Worm (Caenorhabditis elegans) whole organism, L1 larva: ENCODE results near the gene syx-16.

Source experiments
- C16A3.4 ChIP-seq: fragments of 150-350 bp; optimal IDR thresholded peaks from 2 replicates; lab custom pipeline; 2014; ENCODE audit warnings: missing biosample characterization, missing genetic modification characterization
- C34B4.2 ChIP-seq: sonication (generic microtip); optimal IDR thresholded peaks from 2 replicates; lab custom pipeline; 2017; ENCODE audit warnings: mild to moderate bottlenecking, missing genetic modification characterization, missing compliant biosample characterization
- F16B12.6 ChIP-seq: fragments of 150-350 bp; optimal IDR thresholded peaks from 2 replicates; lab custom pipeline; 2014; ENCODE audit warnings: missing biosample characterization, missing genetic modification characterization
- Y116A8C.19 ChIP-seq: sonication (generic microtip); optimal IDR thresholded peaks from 2 replicates; lab custom pipeline; 2016; ENCODE audit warnings: missing compliant biosample characterization, missing genetic modification characterization, borderline replicate concordance
- ceh-82 ChIP-seq, 3 experiments: fragments of 150-350 bp in 1 of 3; sonication (generic microtip) in 2 of 3; optimal IDR thresholded peaks; 2 replicates each; lab custom pipeline; 2014 to 2017; ENCODE audit warnings: missing biosample characterization in 3 of 3, missing genetic modification characterization in 3 of 3
- ceh-90 ChIP-seq: sonication (generic microtip); optimal IDR thresholded peaks from 2 replicates; lab custom pipeline; 2016; ENCODE audit warnings: missing genetic modification characterization, missing compliant biosample characterization
- ces-1 ChIP-seq: fragments of 150-350 bp; optimal IDR thresholded peaks from 2 replicates; lab custom pipeline; 2014; ENCODE audit warnings: missing biosample characterization, missing genetic modification reagents, missing genetic modification characterization
- dpl-1 ChIP-seq, 3 experiments: fragments of 150-350 bp in 2 of 3; sonication (generic microtip) in 1 of 3; optimal IDR thresholded peaks; 2 replicates each; lab custom pipeline; 2014 to 2017; ENCODE audit warnings: missing biosample characterization in 3 of 3, missing genetic modification characterization in 3 of 3, missing genetic modification reagents in 3 of 3
- efl-1 ChIP-seq, 4 experiments: fragments of 150-350 bp; optimal IDR thresholded peaks in 3 of 4; peaks in 1 of 4; 1 replicate in 1 of 4; 2 replicates in 3 of 4; lab custom pipeline; 2014; ENCODE audit warnings: missing biosample characterization in 2 of 4, missing genetic modification characterization in 2 of 4, missing genetic modification reagents in 2 of 4
- egl-13 ChIP-seq: sonication (generic microtip); optimal IDR thresholded peaks from 2 replicates; lab custom pipeline; 2016; ENCODE audit warnings: missing genotype, missing genetic modification reagents, missing genetic modification characterization, missing compliant biosample characterization
- egl-27 ChIP-seq, 2 experiments: fragments of 150-350 bp in 1 of 2; sonication (generic microtip); optimal IDR thresholded peaks; 3 replicates each; lab custom pipeline; 2017 to 2018; ENCODE audit warnings: missing biosample characterization in 2 of 2, missing genetic modification characterization in 2 of 2, missing genetic modification reagents in 2 of 2
- elt-2 ChIP-seq: sonication (generic microtip); optimal IDR thresholded peaks from 2 replicates; lab custom pipeline; 2016; ENCODE audit warnings: missing genetic modification characterization, mild to moderate bottlenecking, inconsistent platforms, missing compliant biosample characterization, missing genetic modification reagents
- elt-3 ChIP-seq, 6 experiments: fragments of 150-350 bp in 1 of 6; sonication (generic microtip); optimal IDR thresholded peaks; 2 replicates each; lab custom pipeline; 2017 to 2018; ENCODE audit warnings: missing biosample characterization in 6 of 6, missing genetic modification characterization in 6 of 6, inconsistent platforms in 1 of 6
- ets-5 ChIP-seq: fragments of 200-800 bp; sonication (Bioruptor generic); IDR thresholded peaks from 2 replicates; pipeline ENCODE4 v1.3.6; 2022; ENCODE audit warnings: missing genetic modification characterization, missing compliant biosample characterization
- fkh-10 ChIP-seq: sonication (generic microtip); optimal IDR thresholded peaks from 2 replicates; lab custom pipeline; 2017; ENCODE audit warnings: missing biosample characterization, missing genetic modification reagents, missing genetic modification characterization
- fos-1 ChIP-seq: fragments of 150-350 bp; optimal IDR thresholded peaks from 2 replicates; lab custom pipeline; 2014; ENCODE audit warnings: missing biosample characterization, missing genetic modification characterization
- hlh-17 ChIP-seq: fragments of 200-800 bp; sonication (Bioruptor generic); optimal IDR thresholded peaks from 2 replicates; lab custom pipeline; 2018; ENCODE audit warnings: missing genetic modification characterization, mild to moderate bottlenecking, missing compliant biosample characterization, moderate library complexity, borderline replicate concordance
- hlh-4 ChIP-seq: sonication (generic microtip); optimal IDR thresholded peaks from 2 replicates; lab custom pipeline; 2016; ENCODE audit warnings: mild to moderate bottlenecking, missing genetic modification characterization, missing compliant biosample characterization
- irx-1 ChIP-seq: sonication (generic microtip); optimal IDR thresholded peaks from 2 replicates; lab custom pipeline; 2016; ENCODE audit warnings: missing genetic modification characterization, missing compliant biosample characterization
- isw-1 ChIP-seq: fragments of 200-800 bp; sonication (Bioruptor generic); IDR thresholded peaks from 2 replicates; pipeline ENCODE4 v1.3.6; 2022; ENCODE audit warnings: missing genetic modification characterization, missing compliant biosample characterization
- lin-14 ChIP-seq: fragments of 200-800 bp; sonication (Bioruptor generic); optimal IDR thresholded peaks from 2 replicates; lab custom pipeline; 2018; ENCODE audit warnings: mild to moderate bottlenecking, missing genetic modification characterization, moderate library complexity, missing compliant biosample characterization
- lin-35 ChIP-seq, 2 experiments: fragments of 150-350 bp; optimal IDR thresholded peaks; 2 replicates each; lab custom pipeline; 2014; ENCODE audit warnings: missing biosample characterization in 2 of 2, missing genetic modification characterization in 2 of 2, missing genetic modification reagents in 2 of 2
- lir-3 ChIP-seq: sonication (generic microtip); optimal IDR thresholded peaks from 2 replicates; lab custom pipeline; 2016; ENCODE audit warnings: mild to moderate bottlenecking, missing genetic modification characterization, moderate library complexity, missing compliant biosample characterization; ENCODE audit not compliant: poor library complexity
- mep-1 ChIP-seq: fragments of 150-350 bp; optimal IDR thresholded peaks from 2 replicates; lab custom pipeline; 2014; ENCODE audit warnings: missing biosample characterization, missing genetic modification characterization
- nhr-11 ChIP-seq: fragments of 150-350 bp; optimal IDR thresholded peaks from 2 replicates; lab custom pipeline; 2014; ENCODE audit warnings: missing biosample characterization, missing genetic modification characterization
- nhr-12 ChIP-seq: sonication (generic microtip); optimal IDR thresholded peaks from 2 replicates; lab custom pipeline; 2017; ENCODE audit warnings: missing biosample characterization, missing genetic modification characterization
- nhr-19 ChIP-seq: fragments of 200-800 bp; sonication (Bioruptor generic); conservative IDR thresholded peaks from 2 replicates; pipeline ENCODE4 v1.3.6; 2022; ENCODE audit warnings: missing genetic modification characterization, missing compliant biosample characterization
- nhr-237 ChIP-seq: fragments of 150-350 bp; optimal IDR thresholded peaks from 2 replicates; lab custom pipeline; 2014; ENCODE audit warnings: missing biosample characterization, missing genetic modification characterization
- nhr-47 ChIP-seq: sonication (generic microtip); optimal IDR thresholded peaks from 2 replicates; lab custom pipeline; 2016; ENCODE audit warnings: mild to moderate bottlenecking, missing genetic modification characterization, moderate library complexity, missing compliant biosample characterization
- nhr-71 ChIP-seq: sonication (generic microtip); optimal IDR thresholded peaks from 2 replicates; lab custom pipeline; 2016; ENCODE audit warnings: mild to moderate bottlenecking, missing genetic modification characterization, moderate library complexity, missing compliant biosample characterization
- nhr-76 ChIP-seq: sonication (generic microtip); optimal IDR thresholded peaks from 2 replicates; lab custom pipeline; 2017; ENCODE audit warnings: missing biosample characterization, missing genetic modification characterization
- nhr-84 ChIP-seq: sonication (generic microtip); optimal IDR thresholded peaks from 2 replicates; lab custom pipeline; 2017; ENCODE audit warnings: missing biosample characterization, missing genetic modification characterization
- nhr-85 ChIP-seq: sonication (generic microtip); peaks from one replicate; lab custom pipeline; 2016; ENCODE audit warnings: missing genetic modification characterization, inconsistent platforms, missing compliant biosample characterization
- pax-3 ChIP-seq: fragments of 200-800 bp; sonication (Bioruptor generic); optimal IDR thresholded peaks from 2 replicates; lab custom pipeline; 2018; ENCODE audit warnings: mild to moderate bottlenecking, missing genetic modification characterization, moderate library complexity, missing compliant biosample characterization
- pqm-1 ChIP-seq: sonication (generic microtip); optimal IDR thresholded peaks from 3 replicates; lab custom pipeline; 2017; ENCODE audit warnings: missing biosample characterization, missing genetic modification characterization
- skn-1 ChIP-seq: fragments of 150-350 bp; optimal IDR thresholded peaks from 2 replicates; lab custom pipeline; 2014; ENCODE audit warnings: missing biosample characterization, missing genetic modification characterization
- snpc-4 ChIP-seq: fragments of 150-350 bp; optimal IDR thresholded peaks from 2 replicates; lab custom pipeline; 2014; ENCODE audit warnings: missing biosample characterization, missing genetic modification characterization
- snu-23 ChIP-seq: sonication (generic microtip); optimal IDR thresholded peaks from 2 replicates; lab custom pipeline; 2016; ENCODE audit warnings: missing genetic modification characterization, missing compliant biosample characterization
- tbx-2 ChIP-seq: sonication (generic microtip); optimal IDR thresholded peaks from 2 replicates; lab custom pipeline; 2016; ENCODE audit warnings: missing genetic modification characterization, missing compliant biosample characterization
- unc-130 ChIP-seq: fragments of 150-350 bp; optimal IDR thresholded peaks from 2 replicates; lab custom pipeline; 2017; ENCODE audit warnings: missing biosample characterization, missing genetic modification characterization, inconsistent platforms
- vab-15 ChIP-seq: sonication (generic microtip); optimal IDR thresholded peaks from 2 replicates; lab custom pipeline; 2017; ENCODE audit warnings: missing genotype, mild to moderate bottlenecking, missing genetic modification characterization, missing compliant biosample characterization
- xbp-1 ChIP-seq: sonication (generic microtip); optimal IDR thresholded peaks from 2 replicates; lab custom pipeline; 2016; ENCODE audit warnings: missing genetic modification characterization, missing compliant biosample characterization
- zip-4 ChIP-seq: fragments of 200-800 bp; sonication (Bioruptor generic); optimal IDR thresholded peaks from 2 replicates; lab custom pipeline; 2018; ENCODE audit warnings: mild to moderate bottlenecking, missing genetic modification characterization, moderate library complexity, missing compliant biosample characterization
- ztf-4 ChIP-seq: fragments of 150-350 bp; optimal IDR thresholded peaks from 2 replicates; lab custom pipeline; 2014; ENCODE audit warnings: missing biosample characterization, missing genetic modification characterization

Gene syx-16

DNA sequence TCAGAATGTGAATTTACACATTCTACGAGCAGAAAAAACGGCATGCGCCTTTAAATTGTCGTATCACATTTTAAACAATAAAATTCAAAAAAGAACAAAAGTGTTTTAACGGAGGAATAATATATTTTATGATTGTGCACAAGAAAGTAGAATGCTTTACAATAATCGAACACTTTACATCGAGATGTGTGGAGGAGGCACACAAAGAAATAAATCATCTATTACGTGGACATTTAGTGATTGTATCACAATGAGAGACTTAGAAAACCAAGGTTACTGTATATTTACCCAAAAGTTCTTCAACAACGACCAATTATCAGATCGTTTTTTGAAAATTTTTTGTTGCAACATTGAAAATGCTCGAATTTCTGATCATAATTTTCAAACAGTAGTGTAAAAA is 1.4 kb upstream of the syx-16 start:
- TF ChIP-seq nhr-85 (tag; lab: Kevin White, UChicago) (no peak), efl-1 (optimal IDR thresholded peaks at IDR 0.05; lab: Kevin White, UChicago) (no peak), efl-1 (GFP tag; optimal IDR thresholded peaks at IDR 0.05 in 1 of 2; lab: Kevin White, UChicago) (peak in 1 of 2 experiments; percentile 75), Y116A8C.19 (no peak), F16B12.6 (tag; lab: Kevin White, UChicago) (no peak), elt-2 (tag; lab: Kevin White, UChicago) (no peak)

DNA sequence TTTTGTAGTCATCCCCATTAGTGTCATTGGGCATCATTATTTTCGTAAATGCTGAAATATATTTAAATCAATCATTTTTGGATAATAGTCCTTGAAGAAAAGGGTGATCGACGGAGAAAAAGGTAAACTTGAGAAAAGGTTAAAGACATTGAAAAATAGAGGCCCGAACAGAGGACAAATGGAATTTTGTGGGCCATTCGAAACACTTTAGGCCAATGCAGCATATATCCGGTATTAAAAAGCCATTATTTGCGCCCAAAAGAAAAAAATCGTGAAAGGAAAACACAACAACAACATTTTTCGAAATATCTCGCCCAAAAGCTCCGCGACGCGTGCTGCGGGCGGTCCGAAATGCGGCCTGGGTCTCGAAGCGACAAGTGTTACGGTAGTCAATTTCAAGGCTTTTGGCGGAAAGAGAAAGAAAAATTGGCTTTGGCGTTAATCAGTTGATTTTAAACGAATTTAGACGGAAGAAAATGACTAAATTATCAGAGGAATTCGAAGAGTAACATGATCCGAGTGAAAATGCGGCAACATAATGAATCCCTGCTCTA is 2.0 kb downstream of the syx-16 start, which contains the start of gene morc-1:
Gene morc-1, minus strand, starts transcription at position 51 of the 554 bp plus-strand sequence.
- TF ChIP-seq snpc-4 (tag; lab: Kevin White, UChicago) = no peak
- no peak for TF ChIP-seq zip-4 (GFP tag; lab: Kevin White, UChicago)
- no peak for TF ChIP-seq lir-3 (tag; lab: Kevin White, UChicago)

DNA sequence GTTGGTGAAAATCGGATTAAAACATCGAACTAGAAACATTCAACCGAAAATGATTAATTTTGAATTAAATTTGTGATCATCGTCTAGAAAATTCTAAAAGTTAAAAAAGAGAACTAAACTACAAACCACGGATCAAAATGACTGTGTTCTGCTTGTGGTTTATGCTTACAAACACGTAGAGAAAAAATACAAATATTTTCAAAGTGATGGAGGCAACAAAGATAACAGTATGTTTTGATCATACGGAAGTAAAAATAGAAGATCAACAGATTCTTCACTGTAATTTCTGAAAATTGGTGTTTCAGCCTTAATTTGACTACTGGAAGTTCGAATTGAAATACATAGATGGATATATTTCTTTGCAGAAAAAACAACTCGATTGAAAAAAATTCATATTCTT is 5.6 kb downstream of the syx-16 start:
- no peak for TF ChIP-seq unc-130 (tag; lab: Kevin White, UChicago)
- TF ChIP-seq nhr-71 (tag; lab: Kevin White, UChicago) = peak; percentile 11
- TF ChIP-seq, all 84 proteins: peak for 1

DNA sequence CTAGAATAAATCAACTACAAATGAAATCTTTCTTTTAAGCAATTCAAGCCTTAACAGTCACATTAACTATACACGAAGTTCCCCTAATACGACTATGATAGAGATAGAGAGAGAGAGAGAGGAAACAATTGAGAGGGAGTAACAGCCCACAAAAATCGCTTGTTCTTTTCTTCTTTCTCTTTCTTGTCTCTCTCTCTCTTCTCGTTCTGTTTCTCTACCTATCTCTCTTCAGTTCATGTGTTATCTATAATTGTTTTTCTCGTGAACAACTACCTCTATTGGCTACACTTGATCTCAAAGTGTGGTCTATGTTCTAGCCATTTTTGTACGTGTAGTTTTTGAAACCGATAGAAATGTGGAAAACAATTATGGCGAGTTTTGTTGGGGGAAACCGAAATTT is 6.3 kb downstream of the syx-16 start:
- TF ChIP-seq ztf-4 (tag; lab: Kevin White, UChicago) = no peak
- peak in 5 of 6 experiments; percentile 38 to 81 (median 54) for TF ChIP-seq elt-3 (tag; optimal IDR thresholded peaks at IDR 0.05; lab: Kevin White, UChicago)
- no peak for TF ChIP-seq nhr-12 (tag; lab: Kevin White, UChicago)
- no peak for TF ChIP-seq zip-4 (GFP tag; lab: Kevin White, UChicago)
- TF ChIP-seq nhr-84 (tag; lab: Kevin White, UChicago) = no peak
- no peak for TF ChIP-seq isw-1 (GFP tag; lab: Robert Waterston, UW)
- no peak for TF ChIP-seq irx-1 (tag; lab: Kevin White, UChicago)
- TF ChIP-seq nhr-71 (tag; lab: Kevin White, UChicago) = peak; percentile 80
- no peak for TF ChIP-seq ets-5
- no peak for TF ChIP-seq nhr-237
- TF ChIP-seq efl-1 (optimal IDR thresholded peaks at IDR 0.05; lab: Kevin White, UChicago) = peak; percentile 53 to 59
- peak in 1 of 2 experiments; percentile 24 for TF ChIP-seq efl-1 (GFP tag; optimal IDR thresholded peaks at IDR 0.05 in 1 of 2; lab: Kevin White, UChicago)
- no peak for TF ChIP-seq skn-1 (tag; lab: Kevin White, UChicago)
- no peak for TF ChIP-seq pax-3 (tag; lab: Kevin White, UChicago)
- peak; percentile 43 for TF ChIP-seq C16A3.4 (tag; lab: Kevin White, UChicago)
- TF ChIP-seq tbx-2 (tag; lab: Kevin White, UChicago) = peak; percentile 51
- TF ChIP-seq vab-15 (tag; lab: Kevin White, UChicago) = no peak
- no peak for TF ChIP-seq ces-1 (GFP tag; lab: Kevin White, UChicago)
- TF ChIP-seq nhr-11 (tag; lab: Kevin White, UChicago) = peak; percentile 18
- TF ChIP-seq fos-1 (tag; lab: Kevin White, UChicago) = peak; percentile 28
- peak in 2 of 3 experiments; percentile 10 to 34 for TF ChIP-seq dpl-1 (GFP tag; optimal IDR thresholded peaks at IDR 0.05; lab: Kevin White, UChicago)
- peak; percentile 45 to 71 for TF ChIP-seq lin-35 (GFP tag; optimal IDR thresholded peaks at IDR 0.05; lab: Kevin White, UChicago)
- no peak for TF ChIP-seq pqm-1
- TF ChIP-seq xbp-1 = no peak
- no peak for TF ChIP-seq egl-27 (tag; optimal IDR thresholded peaks at IDR 0.05; lab: Kevin White, UChicago)
- TF ChIP-seq lin-14 (GFP tag; lab: Kevin White, UChicago) = peak; percentile 88
- TF ChIP-seq fkh-10 = no peak
- TF ChIP-seq nhr-76 (tag; lab: Kevin White, UChicago) = no peak
- no peak for TF ChIP-seq hlh-4 (tag; lab: Kevin White, UChicago)
- no peak for TF ChIP-seq F16B12.6 (tag; lab: Kevin White, UChicago)
- TF ChIP-seq nhr-19 (GFP tag; lab: Robert Waterston, UW) = peak; percentile 60
- peak; percentile 72 for TF ChIP-seq mep-1 (tag; lab: Kevin White, UChicago)
- peak; percentile 46 for TF ChIP-seq nhr-47 (tag; lab: Kevin White, UChicago)
- TF ChIP-seq ceh-82 (tag; optimal IDR thresholded peaks at IDR 0.05; lab: Kevin White, UChicago) = peak in 1 of 3 experiments; percentile 20
- TF ChIP-seq hlh-17 (GFP tag; lab: Kevin White, UChicago) = no peak
- TF ChIP-seq snu-23 = peak; percentile 85
- no peak for TF ChIP-seq ceh-90 (tag; lab: Kevin White, UChicago)
- TF ChIP-seq elt-2 (tag; lab: Kevin White, UChicago) = peak; percentile 71
- no peak for TF ChIP-seq egl-13 (tag; lab: Kevin White, UChicago)
- no peak for TF ChIP-seq C34B4.2 (tag; lab: Kevin White, UChicago)
